Worm (Caenorhabditis elegans) whole organism, L2 larva: ENCODE measurements around the gene neg-1.

Source experiments
- F13H6.1 ChIP-seq: sonication (generic microtip); optimal IDR thresholded peaks from 2 replicates; lab custom pipeline; 2016; ENCODE audit warnings: missing genetic modification characterization, missing compliant biosample characterization
- R02D3.7 ChIP-seq: fragments of 150-350 bp; optimal IDR thresholded peaks from 2 replicates; lab custom pipeline; 2014; ENCODE audit warnings: missing biosample characterization, missing genetic modification characterization
- Y55F3AM.14 ChIP-seq: fragments of 200-800 bp; sonication (Bioruptor generic); optimal IDR thresholded peaks from 2 replicates; lab custom pipeline; 2018; ENCODE audit warnings: mild to moderate bottlenecking, missing genetic modification characterization, missing compliant biosample characterization
- ZK546.5 ChIP-seq: sonication (generic microtip); optimal IDR thresholded peaks from 2 replicates; lab custom pipeline; 2017; ENCODE audit warnings: missing biosample characterization, missing genetic modification characterization
- alr-1 ChIP-seq: fragments of 150-350 bp; optimal IDR thresholded peaks from 2 replicates; lab custom pipeline; 2014; ENCODE audit warnings: missing biosample characterization, missing genetic modification characterization
- blmp-1 ChIP-seq: sonication (generic microtip); optimal IDR thresholded peaks from 2 replicates; lab custom pipeline; 2017; ENCODE audit warnings: missing genetic modification characterization, mild to moderate bottlenecking, missing compliant biosample characterization, antibody characterized with exemption, moderate library complexity; ENCODE audit not compliant: insufficient read depth
- ceh-16 ChIP-seq: fragments of 150-350 bp; optimal IDR thresholded peaks from 2 replicates; lab custom pipeline; 2014; ENCODE audit warnings: missing biosample characterization, missing genetic modification characterization
- dmd-4 ChIP-seq: sonication (generic microtip); optimal IDR thresholded peaks from 2 replicates; lab custom pipeline; 2017; ENCODE audit warnings: missing biosample characterization, missing genetic modification characterization
- egl-27 ChIP-seq: sonication (generic microtip); optimal IDR thresholded peaks from 3 replicates; lab custom pipeline; 2017; ENCODE audit warnings: missing biosample characterization, missing genetic modification reagents, missing genetic modification characterization
- elt-3 ChIP-seq: sonication (generic microtip); optimal IDR thresholded peaks from 2 replicates; lab custom pipeline; 2017; ENCODE audit warnings: missing biosample characterization, missing genetic modification characterization
- fos-1 ChIP-seq: fragments of 150-350 bp; optimal IDR thresholded peaks from 2 replicates; lab custom pipeline; 2014; ENCODE audit warnings: missing biosample characterization, missing genetic modification characterization
- gmeb-1 ChIP-seq: fragments of 150-350 bp; optimal IDR thresholded peaks from 2 replicates; lab custom pipeline; 2014; ENCODE audit warnings: missing biosample characterization, missing genetic modification characterization
- lin-13 ChIP-seq: fragments of 150-350 bp; optimal IDR thresholded peaks from 2 replicates; lab custom pipeline; 2014; ENCODE audit warnings: missing biosample characterization, missing genetic modification reagents, missing genetic modification characterization
- lin-39 ChIP-seq: fragments of 150-350 bp; optimal IDR thresholded peaks from 2 replicates; lab custom pipeline; 2014; ENCODE audit warnings: missing biosample characterization, missing genetic modification reagents, missing genetic modification characterization
- mab-5 ChIP-seq: fragments of 150-350 bp; optimal IDR thresholded peaks from 2 replicates; lab custom pipeline; 2014; ENCODE audit warnings: missing biosample characterization, missing genetic modification characterization
- mbf-1 ChIP-seq: sonication (generic microtip); optimal IDR thresholded peaks from 2 replicates; lab custom pipeline; 2017; ENCODE audit warnings: missing biosample characterization, missing genetic modification characterization
- nhr-10 ChIP-seq: sonication (generic microtip); optimal IDR thresholded peaks from 2 replicates; lab custom pipeline; 2017; ENCODE audit warnings: missing biosample characterization, missing genetic modification characterization
- nhr-11 ChIP-seq: fragments of 150-350 bp; optimal IDR thresholded peaks from 2 replicates; lab custom pipeline; 2014; ENCODE audit warnings: missing biosample characterization, missing genetic modification characterization
- nhr-129 ChIP-seq: fragments of 150-350 bp; optimal IDR thresholded peaks from 2 replicates; lab custom pipeline; 2014; ENCODE audit warnings: missing biosample characterization, missing genetic modification characterization
- nhr-21 ChIP-seq: fragments of 150-350 bp; optimal IDR thresholded peaks from 2 replicates; lab custom pipeline; 2014; ENCODE audit warnings: missing biosample characterization, missing genetic modification characterization
- nhr-23 ChIP-seq: fragments of 150-350 bp; optimal IDR thresholded peaks from 2 replicates; lab custom pipeline; 2014; ENCODE audit warnings: missing biosample characterization, missing genetic modification reagents, missing genetic modification characterization
- nhr-237 ChIP-seq: fragments of 150-350 bp; optimal IDR thresholded peaks from 2 replicates; lab custom pipeline; 2014; ENCODE audit warnings: missing biosample characterization, missing genetic modification characterization
- nhr-25 ChIP-seq: fragments of 150-350 bp; sonication (generic microtip); optimal IDR thresholded peaks from 3 replicates; lab custom pipeline; 2014; ENCODE audit warnings: missing biosample characterization, missing genetic modification characterization
- nhr-77 ChIP-seq: fragments of 150-350 bp; optimal IDR thresholded peaks from 2 replicates; lab custom pipeline; 2014; ENCODE audit warnings: missing biosample characterization, missing genetic modification characterization
- peb-1 ChIP-seq: fragments of 150-350 bp; optimal IDR thresholded peaks from 2 replicates; lab custom pipeline; 2014; ENCODE audit warnings: missing biosample characterization, missing genetic modification characterization
- sem-4 ChIP-seq: fragments of 150-350 bp; optimal IDR thresholded peaks from 2 replicates; lab custom pipeline; 2014; ENCODE audit warnings: missing biosample characterization, missing genetic modification reagents, missing genetic modification characterization
- skn-1 ChIP-seq: sonication (generic microtip); optimal IDR thresholded peaks from 2 replicates; lab custom pipeline; 2017; ENCODE audit warnings: missing biosample characterization, missing genetic modification characterization
- sma-3 ChIP-seq: sonication (generic microtip); optimal IDR thresholded peaks from 2 replicates; lab custom pipeline; 2016; ENCODE audit warnings: missing genetic modification reagents, missing genetic modification characterization, missing compliant biosample characterization
- sma-9 ChIP-seq, 2 experiments: fragments of 150-350 bp in 1 of 2; sonication (generic microtip) in 1 of 2; optimal IDR thresholded peaks; 2 replicates each; lab custom pipeline; 2014 to 2016; ENCODE audit warnings: missing genetic modification characterization in 2 of 2, mild to moderate bottlenecking in 1 of 2, missing biosample characterization in 1 of 2, missing compliant biosample characterization in 1 of 2, missing genetic modification reagents in 1 of 2, moderate library complexity in 1 of 2
- unc-39 ChIP-seq: fragments of 150-350 bp; optimal IDR thresholded peaks from 2 replicates; lab custom pipeline; 2014; ENCODE audit warnings: missing biosample characterization, missing genetic modification characterization
- unc-62 ChIP-seq: fragments of 150-350 bp; optimal IDR thresholded peaks from 2 replicates; lab custom pipeline; 2014; ENCODE audit warnings: missing biosample characterization, missing genetic modification reagents, missing genetic modification characterization
- zag-1 ChIP-seq: fragments of 150-350 bp; optimal IDR thresholded peaks from 2 replicates; lab custom pipeline; 2014; ENCODE audit warnings: missing biosample characterization, missing genetic modification characterization
- ztf-1 ChIP-seq: fragments of 200-800 bp; sonication (Bioruptor generic); conservative IDR thresholded peaks from 2 replicates; pipeline ENCODE4 v1.3.6; 2022; ENCODE audit warnings: missing genetic modification characterization, missing compliant biosample characterization
- ztf-4 ChIP-seq: fragments of 150-350 bp; optimal IDR thresholded peaks from 2 replicates; lab custom pipeline; 2014; ENCODE audit warnings: missing biosample characterization, missing genetic modification characterization

Gene neg-1

ce11 chrV:4374625-4375024, at the start of gene neg-1:
neg-1 (minus strand) TSS chrV:4374874.
- no peak for TF ChIP-seq lin-13 (GFP tag; lab: Kevin White, UChicago)
- TF ChIP-seq peb-1 (tag; lab: Kevin White, UChicago): no peak
- TF ChIP-seq ceh-16 (tag; lab: Kevin White, UChicago): no peak
- TF ChIP-seq dmd-4 (tag; lab: Kevin White, UChicago): no peak
- no peak for TF ChIP-seq blmp-1
- no peak for TF ChIP-seq unc-39 (tag; lab: Kevin White, UChicago)
- TF ChIP-seq ztf-4: no peak
- TF ChIP-seq skn-1: no peak
- no peak for TF ChIP-seq ztf-1 (GFP tag; lab: Robert Waterston, UW)
- no peak for TF ChIP-seq nhr-23 (tag; lab: Kevin White, UChicago)
- TF ChIP-seq R02D3.7 (tag; lab: Kevin White, UChicago): no peak
- TF ChIP-seq sem-4 (tag; lab: Kevin White, UChicago): no peak

ce11 chrV:4423860-4424401, 49.3 kb upstream of the neg-1 start, which contains the start of the genes Y47D7A.9 and Y47D7A.19:
Y47D7A.9 (minus strand) TSS chrV:4423960.
Y47D7A.19 (plus strand) TSS chrV:4424351.
- TF ChIP-seq lin-13 (GFP tag; lab: Kevin White, UChicago): no peak

- TF ChIP-seq nhr-23 (tag; lab: Kevin White, UChicago) (no peak), mbf-1 (tag; lab: Kevin White, UChicago) (no peak), nhr-129 (tag; lab: Kevin White, UChicago) (no peak), mab-5 (tag; lab: Kevin White, UChicago) (no peak), nhr-21 (tag; lab: Kevin White, UChicago) (no peak)
These were observed 48.4 kb upstream of the neg-1 start for ce11 chrV:4423087-4423486.

ce11 chrV:4422127-4422526, 47.5 kb upstream of the neg-1 start, which contains the start of gene skr-7:
skr-7 (plus strand) TSS chrV:4422427.
- TF ChIP-seq sma-9 (GFP tag; optimal IDR thresholded peaks at IDR 0.05; lab: Kevin White, UChicago) (no peak), sma-9 (tag; optimal IDR thresholded peaks at IDR 0.05; lab: Kevin White, UChicago) (no peak), nhr-25 (tag; lab: Kevin White, UChicago) (no peak), nhr-237 (tag; lab: Kevin White, UChicago) (no peak)

- TF ChIP-seq unc-39 (tag; lab: Kevin White, UChicago): no peak
- TF ChIP-seq blmp-1: no peak
- no peak for TF ChIP-seq ztf-1 (GFP tag; lab: Robert Waterston, UW)
- no peak for TF ChIP-seq lin-39 (tag; lab: Kevin White, UChicago)
- TF ChIP-seq nhr-10 (tag; lab: Kevin White, UChicago): no peak
- TF ChIP-seq nhr-129 (tag; lab: Kevin White, UChicago): no peak
These were observed 46.8 kb upstream of the neg-1 start, which contains the start of gene skr-14 for ce11 chrV:4421475-4421874. skr-14 (minus strand) TSS chrV:4421575.

ce11 chrV:4419767-4420322, 45.2 kb upstream of the neg-1 start, which contains the start of the genes Y47D7A.7 and Y47D7A.2:
Y47D7A.7 (minus strand) TSS chrV:4419867.
Y47D7A.2 (plus strand) TSS chrV:4420272.
- no peak for TF ChIP-seq lin-13 (GFP tag; lab: Kevin White, UChicago)
- TF ChIP-seq egl-27 (tag; lab: Kevin White, UChicago): no peak
- TF ChIP-seq zag-1 (tag; lab: Kevin White, UChicago): no peak
- TF ChIP-seq unc-62 (GFP tag; lab: Kevin White, UChicago): no peak
- no peak for TF ChIP-seq ZK546.5 (tag; lab: Kevin White, UChicago)
- TF ChIP-seq Y55F3AM.14 (GFP tag; lab: Kevin White, UChicago): no peak
- TF ChIP-seq, all 48 proteins: peak for 0

ce11 chrV:4418116-4418515, 43.4 kb upstream of the neg-1 start, which contains the start of gene Y47D7A.6:
Y47D7A.6 (minus strand) TSS chrV:4418216.
- TF ChIP-seq sma-3 (GFP tag; lab: Kevin White, UChicago): no peak
- TF ChIP-seq elt-3: no peak
- no peak for TF ChIP-seq fos-1
- no peak for TF ChIP-seq unc-39 (tag; lab: Kevin White, UChicago)
- TF ChIP-seq lin-13 (GFP tag; lab: Kevin White, UChicago): no peak
- TF ChIP-seq nhr-77 (tag; lab: Kevin White, UChicago): no peak
- TF ChIP-seq alr-1 (tag; lab: Kevin White, UChicago): no peak
- TF ChIP-seq unc-62 (GFP tag; lab: Kevin White, UChicago): no peak
- no peak for TF ChIP-seq F13H6.1
- no peak for TF ChIP-seq skn-1
- no peak for TF ChIP-seq nhr-237 (tag; lab: Kevin White, UChicago)
- no peak for TF ChIP-seq ztf-4
- TF ChIP-seq gmeb-1 (tag; lab: Kevin White, UChicago): no peak
- TF ChIP-seq nhr-11 (tag; lab: Kevin White, UChicago): no peak
- no peak for TF ChIP-seq ztf-1 (GFP tag; lab: Robert Waterston, UW)
- TF ChIP-seq sem-4 (tag; lab: Kevin White, UChicago): no peak
